Fruit fly (Drosophila melanogaster): ENCODE measurements around the gene GstT3.

DNA sequence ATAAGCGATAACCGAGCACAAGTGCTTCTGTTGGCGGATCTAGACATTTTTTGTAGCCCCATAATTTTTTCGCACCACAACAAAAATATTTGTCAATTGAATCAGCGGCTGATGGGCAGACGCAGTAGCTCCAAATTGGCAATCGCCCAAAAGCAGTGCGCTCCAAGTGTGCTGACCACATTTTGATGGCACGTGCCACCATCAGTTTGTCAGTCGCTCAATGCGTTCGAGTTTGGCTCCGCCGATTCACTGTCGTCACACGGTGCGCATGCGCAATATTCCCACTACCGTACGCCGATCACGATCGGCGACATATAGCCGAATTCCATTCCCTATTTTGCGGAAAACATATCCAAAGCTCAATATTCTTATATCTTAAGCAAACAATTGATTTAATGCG lies 11.4 kb downstream of the GstT3 start:
- no peak for TF ChIP-seq CG14655 (GFP tag; optimal IDR thresholded peaks at IDR 0.05)
- no peak for TF ChIP-seq CG13204 (GFP tag; optimal IDR thresholded peaks at IDR 0.05)
- TF ChIP-seq CG34367 (tag; optimal IDR thresholded peaks at IDR 0.05) = no peak
- no peak for TF ChIP-seq CG10348 (GFP tag; IDR thresholded peaks at IDR 0.05)
- no peak for TF ChIP-seq fd96Ca (GFP tag; IDR thresholded peaks at IDR 0.05)
- no peak for TF ChIP-seq CG4496 (GFP tag; IDR thresholded peaks at IDR 0.05)
